Worm (Caenorhabditis elegans) whole organism, late embryonic: ENCODE results near the gene nhr-12.

ENCODE experiments used
- C08G9.2 ChIP-seq: sonication (generic microtip); optimal IDR thresholded peaks from 2 replicates; lab custom pipeline; 2016; ENCODE audit warnings: mild to moderate bottlenecking, missing genetic modification characterization, moderate library complexity, missing compliant biosample characterization
- K02D7.2 ChIP-seq: sonication (generic microtip); optimal IDR thresholded peaks from 2 replicates; lab custom pipeline; 2017; ENCODE audit warnings: mild to moderate bottlenecking, missing genetic modification characterization, missing compliant biosample characterization
- K09A11.1 ChIP-seq: sonication (generic microtip); optimal IDR thresholded peaks from 2 replicates; lab custom pipeline; 2017; ENCODE audit warnings: antibody characterized with exemption, mild to moderate bottlenecking, missing genetic modification characterization, missing compliant biosample characterization; ENCODE audit not compliant: insufficient read depth
- T23F11.4 ChIP-seq: fragments of 200-800 bp; sonication (Bioruptor generic); optimal IDR thresholded peaks from 2 replicates; lab custom pipeline; 2018; ENCODE audit warnings: mild to moderate bottlenecking, missing genetic modification characterization, missing compliant biosample characterization
- ahr-1 ChIP-seq: sonication (generic microtip); optimal IDR thresholded peaks from 2 replicates; lab custom pipeline; 2016; ENCODE audit warnings: missing genetic modification characterization, missing compliant biosample characterization
- ama-1 ChIP-seq: fragments of 150-350 bp; optimal IDR thresholded peaks from 2 replicates; lab custom pipeline; 2014
- ceh-14 ChIP-seq: sonication (generic microtip); optimal IDR thresholded peaks from 2 replicates; lab custom pipeline; 2016; ENCODE audit warnings: missing genotype, missing genetic modification characterization, missing compliant biosample characterization
- ceh-19 ChIP-seq: fragments of 200-800 bp; sonication (Bioruptor generic); optimal IDR thresholded peaks from 2 replicates; lab custom pipeline; 2018; ENCODE audit warnings: mild to moderate bottlenecking, missing genetic modification characterization, missing compliant biosample characterization
- ceh-22 ChIP-seq: sonication (generic microtip); optimal IDR thresholded peaks from 2 replicates; lab custom pipeline; 2017; ENCODE audit warnings: missing biosample characterization, missing genetic modification characterization
- ceh-30 ChIP-seq: fragments of 150-350 bp; optimal IDR thresholded peaks from 2 replicates; lab custom pipeline; 2014; ENCODE audit warnings: missing biosample characterization, missing genetic modification characterization
- ceh-31 ChIP-seq: sonication (generic microtip); optimal IDR thresholded peaks from 2 replicates; lab custom pipeline; 2016; ENCODE audit warnings: missing genetic modification characterization, missing compliant biosample characterization
- ceh-34 ChIP-seq: sonication (generic microtip); optimal IDR thresholded peaks from 2 replicates; lab custom pipeline; 2016; ENCODE audit warnings: mild to moderate bottlenecking, missing genetic modification characterization, missing compliant biosample characterization
- ceh-6 ChIP-seq: fragments of 200-800 bp; sonication (Bioruptor generic); optimal IDR thresholded peaks from 2 replicates; lab custom pipeline; 2018; ENCODE audit warnings: mild to moderate bottlenecking, missing genetic modification characterization, missing compliant biosample characterization
- ceh-9 ChIP-seq: sonication (generic microtip); optimal IDR thresholded peaks from 2 replicates; lab custom pipeline; 2016; ENCODE audit warnings: mild to moderate bottlenecking, missing genetic modification characterization, inconsistent platforms, missing compliant biosample characterization
- che-1 ChIP-seq: sonication (generic microtip); optimal IDR thresholded peaks from 2 replicates; lab custom pipeline; 2016; ENCODE audit warnings: mild to moderate bottlenecking, missing genetic modification characterization, missing compliant biosample characterization
- dve-1 ChIP-seq: sonication (generic microtip); optimal IDR thresholded peaks from 2 replicates; lab custom pipeline; 2017; ENCODE audit warnings: antibody characterized with exemption, mild to moderate bottlenecking, missing genetic modification characterization, missing compliant biosample characterization
- elt-2 ChIP-seq: sonication (generic microtip); optimal IDR thresholded peaks from 2 replicates; lab custom pipeline; 2016; ENCODE audit warnings: missing genetic modification reagents, missing genetic modification characterization, missing compliant biosample characterization
- ets-4 ChIP-seq: sonication (generic microtip); optimal IDR thresholded peaks from 2 replicates; lab custom pipeline; 2016; ENCODE audit warnings: missing genetic modification characterization, missing compliant biosample characterization
- eyg-1 ChIP-seq: sonication (generic microtip); optimal IDR thresholded peaks from 2 replicates; lab custom pipeline; 2016; ENCODE audit warnings: missing genotype, missing genetic modification characterization, missing compliant biosample characterization
- fkh-10 ChIP-seq: fragments of 150-350 bp; optimal IDR thresholded peaks from 2 replicates; lab custom pipeline; 2014; ENCODE audit warnings: missing biosample characterization, missing genetic modification reagents, missing genetic modification characterization
- gmeb-2 ChIP-seq: sonication (generic microtip); optimal IDR thresholded peaks from 2 replicates; lab custom pipeline; 2016; ENCODE audit warnings: missing genetic modification characterization, inconsistent platforms, missing compliant biosample characterization
- hlh-15 ChIP-seq: sonication (generic microtip); optimal IDR thresholded peaks from 2 replicates; lab custom pipeline; 2016; ENCODE audit warnings: missing genetic modification characterization, missing compliant biosample characterization
- hlh-30 ChIP-seq: sonication (generic microtip); optimal IDR thresholded peaks from 2 replicates; lab custom pipeline; 2017; ENCODE audit warnings: antibody characterized with exemption, missing genetic modification characterization, missing compliant biosample characterization; ENCODE audit not compliant: insufficient read depth
- lin-11 ChIP-seq: fragments of 200-800 bp; sonication (Bioruptor generic); optimal IDR thresholded peaks from 2 replicates; lab custom pipeline; 2018; ENCODE audit warnings: mild to moderate bottlenecking, missing genetic modification characterization, missing compliant biosample characterization
- madf-2 ChIP-seq: sonication (generic microtip); optimal IDR thresholded peaks from 2 replicates; lab custom pipeline; 2017; ENCODE audit warnings: missing genetic modification characterization, missing compliant biosample characterization
- mec-3 ChIP-seq: sonication (generic microtip); optimal IDR thresholded peaks from 2 replicates; lab custom pipeline; 2016; ENCODE audit warnings: borderline replicate concordance, missing genetic modification characterization, missing compliant biosample characterization
- nhr-11 ChIP-seq: fragments of 150-350 bp; optimal IDR thresholded peaks from 2 replicates; lab custom pipeline; 2014; ENCODE audit warnings: missing biosample characterization, missing genetic modification characterization
- nhr-232 ChIP-seq: sonication (generic microtip); optimal IDR thresholded peaks from 2 replicates; lab custom pipeline; 2016; ENCODE audit warnings: missing genetic modification characterization, missing compliant biosample characterization
- npax-4 ChIP-seq: sonication (generic microtip); optimal IDR thresholded peaks from 2 replicates; lab custom pipeline; 2016; ENCODE audit warnings: missing genetic modification characterization, missing compliant biosample characterization
- odd-2 ChIP-seq: sonication (generic microtip); optimal IDR thresholded peaks from 2 replicates; lab custom pipeline; 2017; ENCODE audit warnings: antibody characterized with exemption, mild to moderate bottlenecking, missing genetic modification characterization, missing compliant biosample characterization
- pag-3 ChIP-seq: sonication (generic microtip); optimal IDR thresholded peaks from 2 replicates; lab custom pipeline; 2016; ENCODE audit warnings: missing compliant biosample characterization, missing genetic modification characterization, borderline replicate concordance
- pat-9 ChIP-seq: fragments of 200-800 bp; sonication (Bioruptor generic); optimal IDR thresholded peaks from 2 replicates; lab custom pipeline; 2018; ENCODE audit warnings: mild to moderate bottlenecking, missing genetic modification characterization, moderate library complexity, missing compliant biosample characterization
- pax-1 ChIP-seq: fragments of 150-350 bp; optimal IDR thresholded peaks from 2 replicates; lab custom pipeline; 2014; ENCODE audit warnings: missing biosample characterization, missing genetic modification characterization
- pha-2 ChIP-seq: sonication (generic microtip); optimal IDR thresholded peaks from 2 replicates; lab custom pipeline; 2017; ENCODE audit warnings: mild to moderate bottlenecking, missing genetic modification characterization, missing compliant biosample characterization
- pha-4 ChIP-seq: fragments of 150-350 bp; optimal IDR thresholded peaks from 2 replicates; lab custom pipeline; 2018; ENCODE audit warnings: missing biosample characterization, missing genetic modification reagents, missing genetic modification characterization
- pqm-1 ChIP-seq: sonication (generic microtip); optimal IDR thresholded peaks from 2 replicates; lab custom pipeline; 2016; ENCODE audit warnings: missing genetic modification characterization, missing compliant biosample characterization
- pros-1 ChIP-seq: fragments of 150-350 bp; optimal IDR thresholded peaks from 2 replicates; lab custom pipeline; 2014; ENCODE audit warnings: missing biosample characterization, missing genetic modification reagents, missing genetic modification characterization
- ref-2 ChIP-seq: sonication (generic microtip); optimal IDR thresholded peaks from 2 replicates; lab custom pipeline; 2016; ENCODE audit warnings: missing genetic modification characterization, missing compliant biosample characterization
- sdc-2 ChIP-seq: sonication (generic microtip); optimal IDR thresholded peaks from 2 replicates; lab custom pipeline; 2016; ENCODE audit warnings: missing genotype, missing genetic modification characterization, missing compliant biosample characterization
- sox-4 ChIP-seq: sonication (generic microtip); optimal IDR thresholded peaks from 2 replicates; lab custom pipeline; 2017; ENCODE audit warnings: mild to moderate bottlenecking, missing genetic modification characterization, inconsistent platforms, missing compliant biosample characterization
- tbx-7 ChIP-seq: sonication (generic microtip); optimal IDR thresholded peaks from 2 replicates; lab custom pipeline; 2016; ENCODE audit warnings: missing genotype, missing genetic modification characterization, missing compliant biosample characterization
- ttx-3 ChIP-seq: sonication (generic microtip); optimal IDR thresholded peaks from 2 replicates; lab custom pipeline; 2016; ENCODE audit warnings: missing genetic modification reagents, missing genetic modification characterization, missing compliant biosample characterization
- unc-3 ChIP-seq, 2 experiments: fragments of 200-800 bp in 1 of 2; sonication (Bioruptor generic) in 1 of 2; sonication (generic microtip) in 1 of 2; conservative IDR thresholded peaks in 1 of 2; optimal IDR thresholded peaks in 1 of 2; 2 replicates each; pipeline versions ENCODE4 v1.3.6 to Lab custom; 2016 to 2022; ENCODE audit warnings: missing compliant biosample characterization in 2 of 2, missing genetic modification characterization in 2 of 2, missing genetic modification reagents in 1 of 2
- unc-42 ChIP-seq: sonication (generic microtip); optimal IDR thresholded peaks from 2 replicates; lab custom pipeline; 2016; ENCODE audit warnings: missing genotype, missing genetic modification characterization, missing compliant biosample characterization
- unc-55 ChIP-seq: sonication (generic microtip); optimal IDR thresholded peaks from 2 replicates; lab custom pipeline; 2017; ENCODE audit warnings: missing biosample characterization, missing genetic modification reagents, missing genetic modification characterization
- unc-86 ChIP-seq: sonication (generic microtip); optimal IDR thresholded peaks from 2 replicates; lab custom pipeline; 2016; ENCODE audit warnings: missing genetic modification characterization, missing compliant biosample characterization
- zip-5 ChIP-seq: sonication (generic microtip); optimal IDR thresholded peaks from 2 replicates; lab custom pipeline; 2016; ENCODE audit warnings: missing genetic modification characterization, missing compliant biosample characterization

nhr-12 gene

ce11 chrV:10039837-10040236 lies 44.0 kb downstream of the nhr-12 start (continued):
- TF ChIP-seq ets-4 (tag; lab: Kevin White, UChicago) (peak; percentile 65), gmeb-2 (no peak), unc-42 (no peak), ahr-1 (no peak), ref-2 (tag; lab: Kevin White, UChicago) (peak; percentile 52), K02D7.2 (tag; lab: Kevin White, UChicago) (no peak), unc-55 (GFP tag; lab: Kevin White, UChicago) (peak; percentile 40), hlh-30 (no peak), C08G9.2 (tag; lab: Kevin White, UChicago) (peak; percentile 35), zip-5 (no peak), ama-1 (lab: Kevin White, UChicago) (no peak), pag-3 (no peak), pha-4 (tag; lab: Kevin White, UChicago) (no peak), K09A11.1 (no peak), pha-2 (tag; lab: Kevin White, UChicago) (no peak), pat-9 (tag; lab: Kevin White, UChicago) (no peak), unc-86 (tag; lab: Kevin White, UChicago) (no peak), ceh-31 (tag; lab: Kevin White, UChicago) (peak; percentile 85), ceh-30 (tag; lab: Kevin White, UChicago) (peak; percentile 27), che-1 (tag; lab: Kevin White, UChicago) (no peak), pros-1 (tag; lab: Kevin White, UChicago) (peak; percentile 36), lin-11 (no peak), unc-3 (GFP tag; conservative IDR thresholded peaks at IDR 0.05; lab: Robert Waterston, UW) (no peak), unc-3 (tag; optimal IDR thresholded peaks at IDR 0.05; lab: Kevin White, UChicago) (no peak), madf-2 (tag; lab: Kevin White, UChicago) (no peak), sox-4 (tag; lab: Kevin White, UChicago) (no peak), ceh-9 (tag; lab: Kevin White, UChicago) (no peak), dve-1 (tag; lab: Kevin White, UChicago) (peak; percentile 47), ceh-14 (tag; lab: Kevin White, UChicago) (no peak), pax-1 (tag; lab: Kevin White, UChicago) (no peak), mec-3 (tag; lab: Kevin White, UChicago) (no peak), T23F11.4 (GFP tag; lab: Kevin White, UChicago) (no peak), fkh-10 (GFP tag; lab: Kevin White, UChicago) (no peak), ceh-6 (peak; percentile 25), sdc-2 (peak; percentile 53), odd-2 (tag; lab: Kevin White, UChicago) (no peak), npax-4 (no peak), elt-2 (tag; lab: Kevin White, UChicago) (peak; percentile 46), ceh-22 (tag; lab: Kevin White, UChicago) (no peak), ttx-3 (tag; lab: Kevin White, UChicago) (no peak), pqm-1 (no peak), tbx-7 (tag; lab: Kevin White, UChicago) (no peak), nhr-232 (tag; lab: Kevin White, UChicago) (no peak), ceh-34 (peak; percentile 80), nhr-11 (tag; lab: Kevin White, UChicago) (no peak), eyg-1 (tag; lab: Kevin White, UChicago) (no peak), hlh-15 (tag; lab: Kevin White, UChicago) (no peak), ceh-19 (GFP tag; lab: Kevin White, UChicago) (no peak)
